Worm (Caenorhabditis elegans): ENCODE measurements around the gene srx-77.

Gene srx-77

ce11 chrV:4623535-4623934 lies 45.0 kb downstream of the srx-77 start:
- TF ChIP-seq peb-1 (tag; optimal IDR thresholded peaks at IDR 0.05) (no peak), crh-2 (tag; optimal IDR thresholded peaks at IDR 0.05) (no peak), ceh-16 (tag; optimal IDR thresholded peaks at IDR 0.05) (no peak), nhr-12 (tag; optimal IDR thresholded peaks at IDR 0.05) (no peak), lin-39 (tag; optimal IDR thresholded peaks at IDR 0.05) (no peak), snpc-4 (tag; optimal IDR thresholded peaks at IDR 0.05) (no peak), sma-9 (GFP tag; optimal IDR thresholded peaks at IDR 0.05) (no peak), sma-9 (tag; optimal IDR thresholded peaks at IDR 0.05) (no peak), nhr-25 (tag; optimal IDR thresholded peaks at IDR 0.05) (no peak), nhr-11 (tag; optimal IDR thresholded peaks at IDR 0.05) (no peak), unc-39 (tag; optimal IDR thresholded peaks at IDR 0.05) (no peak), lin-11 (tag; optimal IDR thresholded peaks at IDR 0.05) (no peak), mbf-1 (tag; optimal IDR thresholded peaks at IDR 0.05) (no peak), zag-1 (tag; optimal IDR thresholded peaks at IDR 0.05) (no peak), fos-1 (tag; optimal IDR thresholded peaks at IDR 0.05) (no peak), gmeb-1 (tag; optimal IDR thresholded peaks at IDR 0.05) (no peak), alr-1 (tag; optimal IDR thresholded peaks at IDR 0.05) (no peak), nhr-77 (tag; optimal IDR thresholded peaks at IDR 0.05) (no peak), mab-5 (tag; optimal IDR thresholded peaks at IDR 0.05) (no peak)

- TF ChIP-seq nhr-10 (tag; optimal IDR thresholded peaks at IDR 0.05) (no peak), lin-13 (GFP tag; optimal IDR thresholded peaks at IDR 0.05) (no peak), ztf-1 (GFP tag; conservative IDR thresholded peaks at IDR 0.05) (no peak), gmeb-1 (tag; optimal IDR thresholded peaks at IDR 0.05) (no peak), sma-9 (GFP tag; optimal IDR thresholded peaks at IDR 0.05) (no peak), sma-9 (tag; optimal IDR thresholded peaks at IDR 0.05) (no peak), lin-39 (tag; optimal IDR thresholded peaks at IDR 0.05) (no peak), nhr-23 (tag; optimal IDR thresholded peaks at IDR 0.05) (no peak), lin-11 (tag; optimal IDR thresholded peaks at IDR 0.05) (no peak), R02D3.7 (tag; optimal IDR thresholded peaks at IDR 0.05) (no peak), F13H6.1 (tag; optimal IDR thresholded peaks at IDR 0.05) (no peak), elt-3 (tag; optimal IDR thresholded peaks at IDR 0.05) (no peak), nhr-25 (tag; optimal IDR thresholded peaks at IDR 0.05) (no peak), sem-4 (tag; optimal IDR thresholded peaks at IDR 0.05) (no peak), blmp-1 (tag; optimal IDR thresholded peaks at IDR 0.05; ENCODE audit: insufficient read depth) (no peak), nhr-21 (tag; optimal IDR thresholded peaks at IDR 0.05) (no peak)
Observed at ce11 chrV:4617260-4617659, 51.3 kb downstream of the srx-77 start, which contains the start of gene sumv-2. Gene sumv-2 (plus strand): TSS chrV:4617560.

Data from whole organism, L2 larva.